Fruit fly (Drosophila melanogaster) S2 (cell line): ENCODE measurements around the gene CG9498.

Source experiments
- CG8478 ChIP-seq: fragments of >200 bp; optimal IDR thresholded peaks from 2 replicates; lab custom pipeline; 2018
- CTCF ChIP-seq, 2 experiments: fragments of >200 bp; optimal IDR thresholded peaks; 2 replicates each; lab custom pipeline; 2018

DNA sequence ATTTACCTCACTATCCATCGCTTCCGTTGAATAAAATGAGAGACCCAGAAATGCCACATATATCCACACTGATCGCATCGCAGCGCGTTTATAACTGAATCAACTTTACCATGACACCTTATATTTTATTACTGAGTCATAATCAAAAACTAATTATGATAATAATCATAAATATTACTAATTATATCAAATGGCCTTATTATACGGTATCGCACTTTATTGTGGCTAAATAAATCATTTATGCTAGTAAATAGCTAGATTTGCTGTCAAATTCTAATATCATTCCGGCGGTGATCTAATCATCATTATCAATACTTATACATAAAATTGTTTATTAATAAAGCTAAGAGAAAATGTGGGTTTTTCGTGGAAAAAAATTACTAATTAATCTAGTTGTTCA is 7.4 kb upstream of the CG9498 start, which contains the start of gene CG9500:
- TF ChIP-seq CG8478 (lab: Kevin White, UChicago) (no peak), CTCF (optimal IDR thresholded peaks at IDR 0.05; lab: Kevin White, UChicago) (no peak)
